Worm (Caenorhabditis elegans): Measurements from ENCODE around the gene ttr-39.

ttr-39 gene

ce11 chrIV:10080816-10081215 lies 8.9 kb downstream of the ttr-39 start, which contains the start of gene W01B6.6:
TSS of gene W01B6.6 (plus strand) at chrIV:10081116.
- TF ChIP-seq T22C8.4 (GFP tag; IDR thresholded peaks at IDR 0.05), result no peak
- TF ChIP-seq ref-1 (GFP tag; conservative IDR thresholded peaks at IDR 0.05), result no peak
- no peak for TF ChIP-seq klf-2 (GFP tag; conservative IDR thresholded peaks at IDR 0.05)
- TF ChIP-seq med-1 (GFP tag; optimal IDR thresholded peaks at IDR 0.05; ENCODE audit: insufficient read depth), result no peak
- no peak for TF ChIP-seq ztf-23 (GFP tag; IDR thresholded peaks at IDR 0.05)
- TF ChIP-seq flt-1 (GFP tag; IDR thresholded peaks at IDR 0.05), result no peak
- TF ChIP-seq ztf-29 (GFP tag; IDR thresholded peaks at IDR 0.05), result no peak
- TF ChIP-seq tab-1 (GFP tag; IDR thresholded peaks at IDR 0.05), result no peak
- TF ChIP-seq cog-1 (tag; optimal IDR thresholded peaks at IDR 0.05), result no peak

- TF ChIP-seq tab-1 (GFP tag; IDR thresholded peaks at IDR 0.05), result no peak
- no peak for TF ChIP-seq klf-2 (GFP tag; conservative IDR thresholded peaks at IDR 0.05)
- TF ChIP-seq med-1 (GFP tag; optimal IDR thresholded peaks at IDR 0.05; ENCODE audit: insufficient read depth), result no peak
- TF ChIP-seq cog-1 (tag; optimal IDR thresholded peaks at IDR 0.05), result no peak
- TF ChIP-seq ref-1 (GFP tag; conservative IDR thresholded peaks at IDR 0.05), result no peak
- TF ChIP-seq flt-1 (GFP tag; IDR thresholded peaks at IDR 0.05), result no peak
- no peak for TF ChIP-seq ztf-29 (GFP tag; IDR thresholded peaks at IDR 0.05)
- TF ChIP-seq ztf-23 (GFP tag; IDR thresholded peaks at IDR 0.05), result no peak
- no peak for TF ChIP-seq T22C8.4 (GFP tag; IDR thresholded peaks at IDR 0.05)
Observed at ce11 chrIV:10078003-10078402, 11.7 kb downstream of the ttr-39 start.

- no peak for TF ChIP-seq med-1 (GFP tag; optimal IDR thresholded peaks at IDR 0.05; ENCODE audit: insufficient read depth)
- no peak for TF ChIP-seq cog-1 (tag; optimal IDR thresholded peaks at IDR 0.05)
- no peak for TF ChIP-seq ztf-23 (GFP tag; IDR thresholded peaks at IDR 0.05)
- no peak for TF ChIP-seq tab-1 (GFP tag; IDR thresholded peaks at IDR 0.05)
- no peak for TF ChIP-seq ztf-29 (GFP tag; IDR thresholded peaks at IDR 0.05)
- TF ChIP-seq T22C8.4 (GFP tag; IDR thresholded peaks at IDR 0.05), result no peak
- no peak for TF ChIP-seq klf-2 (GFP tag; conservative IDR thresholded peaks at IDR 0.05)
- no peak for TF ChIP-seq flt-1 (GFP tag; IDR thresholded peaks at IDR 0.05)
- TF ChIP-seq ref-1 (GFP tag; conservative IDR thresholded peaks at IDR 0.05), result no peak
Observed at ce11 chrIV:10075899-10076298, 13.8 kb downstream of the ttr-39 start, which contains the start of gene W01B6.5. TSS of gene W01B6.5 (plus strand) at chrIV:10076199.

DNA sequence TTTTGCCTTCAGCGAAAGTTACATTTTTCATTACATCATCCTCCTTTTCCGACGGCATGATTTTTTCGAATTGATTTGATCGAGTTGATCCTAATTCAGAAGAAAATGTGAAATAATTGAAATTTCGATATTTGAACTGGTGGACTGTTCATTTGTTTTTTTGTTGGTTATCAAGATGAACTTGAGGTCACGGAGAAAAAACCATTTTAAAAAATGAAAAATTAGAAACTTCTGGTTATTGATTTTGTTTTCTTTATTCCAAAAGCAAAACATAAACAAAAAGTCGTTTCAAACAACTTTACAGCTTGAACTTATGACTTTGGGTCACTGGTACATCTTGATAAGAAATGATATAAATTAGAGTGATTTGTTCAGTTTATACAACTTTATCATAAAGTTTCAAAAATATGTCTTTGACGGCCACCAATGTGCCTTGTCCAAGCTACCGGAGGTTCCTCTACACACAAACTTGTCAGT lies 14.6 kb downstream of the ttr-39 start, which contains the start of the genes ttbk-4 and W01B6.4:
Gene ttbk-4 (minus strand): TSS at position 101 of the 477 bp plus-strand sequence.
Gene W01B6.4 (plus strand): TSS at position 427 of the 477 bp plus-strand sequence.
- TF ChIP-seq cog-1 (tag; optimal IDR thresholded peaks at IDR 0.05) (no peak), tab-1 (GFP tag; IDR thresholded peaks at IDR 0.05) (no peak), klf-2 (GFP tag; conservative IDR thresholded peaks at IDR 0.05) (no peak), ztf-23 (GFP tag; IDR thresholded peaks at IDR 0.05) (no peak), flt-1 (GFP tag; IDR thresholded peaks at IDR 0.05) (no peak)

ce11 chrIV:10072527-10072926 lies 17.1 kb downstream of the ttr-39 start, which contains the start of gene W01B6.3:
TSS of gene W01B6.3 (minus strand) at chrIV:10072627.
- TF ChIP-seq ref-1 (GFP tag; conservative IDR thresholded peaks at IDR 0.05) (no peak), tab-1 (GFP tag; IDR thresholded peaks at IDR 0.05) (no peak), T22C8.4 (GFP tag; IDR thresholded peaks at IDR 0.05) (no peak), ztf-23 (GFP tag; IDR thresholded peaks at IDR 0.05) (no peak), flt-1 (GFP tag; IDR thresholded peaks at IDR 0.05) (no peak), ztf-29 (GFP tag; IDR thresholded peaks at IDR 0.05) (no peak), med-1 (GFP tag; optimal IDR thresholded peaks at IDR 0.05; ENCODE audit: insufficient read depth) (no peak), klf-2 (GFP tag; conservative IDR thresholded peaks at IDR 0.05) (no peak), cog-1 (tag; optimal IDR thresholded peaks at IDR 0.05) (no peak)

ce11 chrIV:10068266-10068665 lies 21.4 kb downstream of the ttr-39 start:
- TF ChIP-seq klf-2 (GFP tag; conservative IDR thresholded peaks at IDR 0.05) (no peak), ref-1 (GFP tag; conservative IDR thresholded peaks at IDR 0.05) (no peak), med-1 (GFP tag; optimal IDR thresholded peaks at IDR 0.05; ENCODE audit: insufficient read depth) (no peak), tab-1 (GFP tag; IDR thresholded peaks at IDR 0.05) (no peak), cog-1 (tag; optimal IDR thresholded peaks at IDR 0.05) (no peak), flt-1 (GFP tag; IDR thresholded peaks at IDR 0.05) (no peak), ztf-29 (GFP tag; IDR thresholded peaks at IDR 0.05) (no peak), T22C8.4 (GFP tag; IDR thresholded peaks at IDR 0.05) (no peak), ztf-23 (GFP tag; IDR thresholded peaks at IDR 0.05) (no peak)

ce11 chrIV:10067541-10067940 lies 22.1 kb downstream of the ttr-39 start, which contains the start of gene cwn-2:
TSS of gene cwn-2 (plus strand) at chrIV:10067816.
- TF ChIP-seq flt-1 (GFP tag; IDR thresholded peaks at IDR 0.05) (no peak), cog-1 (tag; optimal IDR thresholded peaks at IDR 0.05) (no peak), ref-1 (GFP tag; conservative IDR thresholded peaks at IDR 0.05) (no peak), ztf-29 (GFP tag; IDR thresholded peaks at IDR 0.05) (no peak), tab-1 (GFP tag; IDR thresholded peaks at IDR 0.05) (no peak), klf-2 (GFP tag; conservative IDR thresholded peaks at IDR 0.05) (no peak)

DNA sequence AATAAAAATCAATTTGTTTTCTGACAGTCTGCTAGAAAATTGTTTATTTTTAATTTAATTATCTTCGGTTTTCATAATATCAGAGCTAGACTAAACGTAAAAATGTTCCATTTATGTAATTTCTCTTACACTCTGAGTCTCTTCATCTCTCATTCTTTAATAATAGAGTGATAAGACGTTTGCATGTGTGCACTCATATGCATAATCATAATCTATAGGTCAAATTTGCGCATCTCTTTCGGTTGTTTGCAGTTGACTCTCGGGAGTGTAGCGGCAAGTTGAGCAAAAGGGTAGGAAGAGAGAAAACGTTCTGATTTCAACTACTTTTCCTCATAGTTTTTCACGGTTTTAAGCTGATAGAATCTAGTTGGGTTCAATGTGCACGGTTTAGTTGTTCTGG lies 23.2 kb downstream of the ttr-39 start:
- TF ChIP-seq tab-1 (GFP tag; IDR thresholded peaks at IDR 0.05) (no peak), klf-2 (GFP tag; conservative IDR thresholded peaks at IDR 0.05) (no peak), ref-1 (GFP tag; conservative IDR thresholded peaks at IDR 0.05) (no peak), med-1 (GFP tag; optimal IDR thresholded peaks at IDR 0.05; ENCODE audit: insufficient read depth) (no peak)

DNA sequence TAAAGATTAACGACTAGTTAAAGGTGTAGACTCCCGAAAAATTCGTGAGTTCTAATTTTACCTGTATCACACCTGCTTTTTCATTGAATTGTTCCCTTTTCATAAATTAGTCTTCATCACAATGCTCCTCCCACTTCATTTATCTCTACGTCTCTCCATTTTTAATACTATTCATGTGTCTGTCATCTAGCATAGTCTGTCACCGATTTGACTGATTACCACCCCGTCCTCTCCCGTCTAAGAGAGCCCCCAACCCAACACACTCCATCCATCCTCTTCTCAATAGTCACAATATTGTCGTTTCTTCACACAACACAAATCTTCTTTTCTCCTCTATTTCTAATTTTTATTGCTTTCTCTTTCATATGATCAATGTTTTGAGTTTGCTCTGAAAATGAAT lies 24.5 kb downstream of the ttr-39 start:
- no peak for TF ChIP-seq flt-1 (GFP tag; IDR thresholded peaks at IDR 0.05)
- no peak for TF ChIP-seq klf-2 (GFP tag; conservative IDR thresholded peaks at IDR 0.05)
- TF ChIP-seq tab-1 (GFP tag; IDR thresholded peaks at IDR 0.05), result no peak
- TF ChIP-seq ref-1 (GFP tag; conservative IDR thresholded peaks at IDR 0.05), result no peak
- no peak for TF ChIP-seq T22C8.4 (GFP tag; IDR thresholded peaks at IDR 0.05)
- no peak for TF ChIP-seq med-1 (GFP tag; optimal IDR thresholded peaks at IDR 0.05; ENCODE audit: insufficient read depth)
- TF ChIP-seq cog-1 (tag; optimal IDR thresholded peaks at IDR 0.05), result no peak
- TF ChIP-seq ztf-29 (GFP tag; IDR thresholded peaks at IDR 0.05), result no peak
- no peak for TF ChIP-seq ztf-23 (GFP tag; IDR thresholded peaks at IDR 0.05)

ce11 chrIV:10063941-10064340 lies 25.7 kb downstream of the ttr-39 start:
- TF ChIP-seq ztf-23 (GFP tag; IDR thresholded peaks at IDR 0.05) (no peak), flt-1 (GFP tag; IDR thresholded peaks at IDR 0.05) (no peak), ztf-29 (GFP tag; IDR thresholded peaks at IDR 0.05) (no peak), cog-1 (tag; optimal IDR thresholded peaks at IDR 0.05) (no peak), tab-1 (GFP tag; IDR thresholded peaks at IDR 0.05) (no peak), T22C8.4 (GFP tag; IDR thresholded peaks at IDR 0.05) (no peak), ref-1 (GFP tag; conservative IDR thresholded peaks at IDR 0.05) (no peak), klf-2 (GFP tag; conservative IDR thresholded peaks at IDR 0.05) (no peak), med-1 (GFP tag; optimal IDR thresholded peaks at IDR 0.05; ENCODE audit: insufficient read depth) (no peak)
